Worm (Caenorhabditis elegans) whole organism, L1 larva: ENCODE measurements around the gene rpb-6.

ENCODE experiments used
- alr-1 ChIP-seq: fragments of 200-800 bp; sonication (Bioruptor generic); optimal IDR thresholded peaks from 2 replicates; lab custom pipeline; 2018; ENCODE audit warnings: borderline replicate concordance, mild to moderate bottlenecking, missing genetic modification characterization, missing compliant biosample characterization
- ama-1 ChIP-seq: fragments of 150-350 bp; optimal IDR thresholded peaks from 2 replicates; lab custom pipeline; 2014
- blmp-1 ChIP-seq: fragments of 150-350 bp; optimal IDR thresholded peaks from 2 replicates; lab custom pipeline; 2014; ENCODE audit warnings: missing biosample characterization, missing genetic modification characterization
- ceh-63 ChIP-seq: fragments of 200-800 bp; sonication (Bioruptor generic); optimal IDR thresholded peaks from 2 replicates; lab custom pipeline; 2018; ENCODE audit warnings: mild to moderate bottlenecking, missing genetic modification characterization, missing compliant biosample characterization
- ceh-82 ChIP-seq, 3 experiments: fragments of 150-350 bp in 1 of 3; sonication (generic microtip) in 2 of 3; optimal IDR thresholded peaks; 2 replicates each; lab custom pipeline; 2014 to 2017; ENCODE audit warnings: missing biosample characterization in 3 of 3, missing genetic modification characterization in 3 of 3
- ceh-88 ChIP-seq: fragments of 200-800 bp; sonication (Bioruptor generic); IDR thresholded peaks from 2 replicates; pipeline ENCODE4 v1.3.6; 2022; ENCODE audit warnings: missing genetic modification characterization, missing compliant biosample characterization
- dsc-1 ChIP-seq: sonication (generic microtip); optimal IDR thresholded peaks from 2 replicates; lab custom pipeline; 2016; ENCODE audit warnings: mild to moderate bottlenecking, missing genetic modification characterization, missing compliant biosample characterization
- efl-1 ChIP-seq, 4 experiments: fragments of 150-350 bp; optimal IDR thresholded peaks in 3 of 4; peaks in 1 of 4; 1 replicate in 1 of 4; 2 replicates in 3 of 4; lab custom pipeline; 2014; ENCODE audit warnings: missing biosample characterization in 2 of 4, missing genetic modification characterization in 2 of 4, missing genetic modification reagents in 2 of 4
- egl-27 ChIP-seq, 2 experiments: fragments of 150-350 bp in 1 of 2; sonication (generic microtip); optimal IDR thresholded peaks; 3 replicates each; lab custom pipeline; 2017 to 2018; ENCODE audit warnings: missing biosample characterization in 2 of 2, missing genetic modification characterization in 2 of 2, missing genetic modification reagents in 2 of 2
- elt-3 ChIP-seq, 6 experiments: fragments of 150-350 bp in 1 of 6; sonication (generic microtip); optimal IDR thresholded peaks; 2 replicates each; lab custom pipeline; 2017 to 2018; ENCODE audit warnings: missing biosample characterization in 6 of 6, missing genetic modification characterization in 6 of 6, inconsistent platforms in 1 of 6
- ets-5 ChIP-seq: fragments of 200-800 bp; sonication (Bioruptor generic); IDR thresholded peaks from 2 replicates; pipeline ENCODE4 v1.3.6; 2022; ENCODE audit warnings: missing genetic modification characterization, missing compliant biosample characterization
- fkh-4 ChIP-seq: sonication (generic microtip); optimal IDR thresholded peaks from 2 replicates; lab custom pipeline; 2016; ENCODE audit warnings: missing compliant biosample characterization, missing genetic modification characterization, borderline replicate concordance
- fos-1 ChIP-seq: fragments of 150-350 bp; optimal IDR thresholded peaks from 2 replicates; lab custom pipeline; 2014; ENCODE audit warnings: missing biosample characterization, missing genetic modification characterization
- hlh-17 ChIP-seq: fragments of 200-800 bp; sonication (Bioruptor generic); optimal IDR thresholded peaks from 2 replicates; lab custom pipeline; 2018; ENCODE audit warnings: missing genetic modification characterization, mild to moderate bottlenecking, missing compliant biosample characterization, moderate library complexity, borderline replicate concordance
- hlh-4 ChIP-seq: sonication (generic microtip); optimal IDR thresholded peaks from 2 replicates; lab custom pipeline; 2016; ENCODE audit warnings: mild to moderate bottlenecking, missing genetic modification characterization, missing compliant biosample characterization
- hpl-2 ChIP-seq: fragments of 150-350 bp; optimal IDR thresholded peaks from 2 replicates; lab custom pipeline; 2014; ENCODE audit warnings: missing biosample characterization, missing genetic modification reagents, missing genetic modification characterization
- isw-1 ChIP-seq: fragments of 200-800 bp; sonication (Bioruptor generic); IDR thresholded peaks from 2 replicates; pipeline ENCODE4 v1.3.6; 2022; ENCODE audit warnings: missing genetic modification characterization, missing compliant biosample characterization
- jun-1 ChIP-seq: fragments of 150-350 bp; optimal IDR thresholded peaks from 2 replicates; lab custom pipeline; 2014; ENCODE audit warnings: missing biosample characterization, missing genetic modification reagents, missing genetic modification characterization
- lin-13 ChIP-seq: fragments of 150-350 bp; optimal IDR thresholded peaks from 2 replicates; lab custom pipeline; 2014; ENCODE audit warnings: missing biosample characterization, missing genetic modification reagents, missing genetic modification characterization
- lin-35 ChIP-seq, 2 experiments: fragments of 150-350 bp; optimal IDR thresholded peaks; 2 replicates each; lab custom pipeline; 2014; ENCODE audit warnings: missing biosample characterization in 2 of 2, missing genetic modification characterization in 2 of 2, missing genetic modification reagents in 2 of 2
- lir-3 ChIP-seq: sonication (generic microtip); optimal IDR thresholded peaks from 2 replicates; lab custom pipeline; 2016; ENCODE audit warnings: mild to moderate bottlenecking, missing genetic modification characterization, moderate library complexity, missing compliant biosample characterization; ENCODE audit not compliant: poor library complexity
- mab-9 ChIP-seq: fragments of 200-800 bp; sonication (Bioruptor generic); IDR thresholded peaks from 2 replicates; pipeline ENCODE4 v1.3.6; 2022; ENCODE audit warnings: missing genetic modification reagents, missing genetic modification characterization, missing compliant biosample characterization
- mef-2 ChIP-seq: fragments of 150-350 bp; optimal IDR thresholded peaks from 2 replicates; lab custom pipeline; 2014; ENCODE audit warnings: missing biosample characterization, missing genetic modification characterization
- mep-1 ChIP-seq: fragments of 150-350 bp; optimal IDR thresholded peaks from 2 replicates; lab custom pipeline; 2014; ENCODE audit warnings: missing biosample characterization, missing genetic modification characterization
- nhr-11 ChIP-seq: fragments of 150-350 bp; optimal IDR thresholded peaks from 2 replicates; lab custom pipeline; 2014; ENCODE audit warnings: missing biosample characterization, missing genetic modification characterization
- nhr-19 ChIP-seq: fragments of 200-800 bp; sonication (Bioruptor generic); conservative IDR thresholded peaks from 2 replicates; pipeline ENCODE4 v1.3.6; 2022; ENCODE audit warnings: missing genetic modification characterization, missing compliant biosample characterization
- nhr-20 ChIP-seq: sonication (generic microtip); optimal IDR thresholded peaks from 2 replicates; lab custom pipeline; 2016; ENCODE audit warnings: mild to moderate bottlenecking, missing genetic modification characterization, missing compliant biosample characterization
- nhr-71 ChIP-seq: sonication (generic microtip); optimal IDR thresholded peaks from 2 replicates; lab custom pipeline; 2016; ENCODE audit warnings: mild to moderate bottlenecking, missing genetic modification characterization, moderate library complexity, missing compliant biosample characterization
- nhr-76 ChIP-seq: sonication (generic microtip); optimal IDR thresholded peaks from 2 replicates; lab custom pipeline; 2017; ENCODE audit warnings: missing biosample characterization, missing genetic modification characterization
- nhr-77 ChIP-seq: fragments of 150-350 bp; optimal IDR thresholded peaks from 2 replicates; lab custom pipeline; 2014; ENCODE audit warnings: missing biosample characterization, missing genetic modification characterization
- nhr-84 ChIP-seq: sonication (generic microtip); optimal IDR thresholded peaks from 2 replicates; lab custom pipeline; 2017; ENCODE audit warnings: missing biosample characterization, missing genetic modification characterization
- nhr-85 ChIP-seq: sonication (generic microtip); peaks from one replicate; lab custom pipeline; 2016; ENCODE audit warnings: missing genetic modification characterization, inconsistent platforms, missing compliant biosample characterization
- nhr-90 ChIP-seq: sonication (generic microtip); optimal IDR thresholded peaks from 2 replicates; lab custom pipeline; 2016; ENCODE audit warnings: mild to moderate bottlenecking, missing genetic modification characterization, missing compliant biosample characterization; ENCODE audit not compliant: poor library complexity
- pag-3 ChIP-seq: sonication (generic microtip); optimal IDR thresholded peaks from 2 replicates; lab custom pipeline; 2017; ENCODE audit warnings: missing genetic modification characterization, mild to moderate bottlenecking, missing compliant biosample characterization, antibody characterized with exemption, borderline replicate concordance; ENCODE audit not compliant: insufficient read depth
- pqm-1 ChIP-seq: sonication (generic microtip); optimal IDR thresholded peaks from 3 replicates; lab custom pipeline; 2017; ENCODE audit warnings: missing biosample characterization, missing genetic modification characterization
- sptf-1 ChIP-seq: fragments of 150-350 bp; optimal IDR thresholded peaks from 2 replicates; lab custom pipeline; 2014; ENCODE audit warnings: missing biosample characterization, missing genetic modification characterization
- sup-37 ChIP-seq: fragments of 200-800 bp; sonication (Bioruptor generic); optimal IDR thresholded peaks from 2 replicates; lab custom pipeline; 2018; ENCODE audit warnings: mild to moderate bottlenecking, missing genetic modification characterization, missing compliant biosample characterization
- swsn-7 ChIP-seq: sonication (generic microtip); optimal IDR thresholded peaks from 2 replicates; lab custom pipeline; 2016; ENCODE audit warnings: missing genetic modification characterization, missing compliant biosample characterization
- tlp-1 ChIP-seq: fragments of 150-350 bp; optimal IDR thresholded peaks from 2 replicates; lab custom pipeline; 2014; ENCODE audit warnings: missing biosample characterization, missing genetic modification characterization
- unc-30 ChIP-seq: sonication (generic microtip); optimal IDR thresholded peaks from 2 replicates; lab custom pipeline; 2017; ENCODE audit warnings: missing biosample characterization, missing genetic modification characterization
- unc-86 ChIP-seq: sonication (generic microtip); optimal IDR thresholded peaks from 2 replicates; lab custom pipeline; 2016; ENCODE audit warnings: missing genetic modification characterization, missing compliant biosample characterization
- unc-98 ChIP-seq: fragments of 200-800 bp; sonication (Bioruptor generic); IDR thresholded peaks from 2 replicates; pipeline ENCODE4 v1.3.6; 2022; ENCODE audit warnings: missing genetic modification characterization, missing compliant biosample characterization
- xbp-1 ChIP-seq: sonication (generic microtip); optimal IDR thresholded peaks from 2 replicates; lab custom pipeline; 2016; ENCODE audit warnings: missing genetic modification characterization, missing compliant biosample characterization
- ztf-4 ChIP-seq: fragments of 150-350 bp; optimal IDR thresholded peaks from 2 replicates; lab custom pipeline; 2014; ENCODE audit warnings: missing biosample characterization, missing genetic modification characterization

The rpb-6 gene

DNA sequence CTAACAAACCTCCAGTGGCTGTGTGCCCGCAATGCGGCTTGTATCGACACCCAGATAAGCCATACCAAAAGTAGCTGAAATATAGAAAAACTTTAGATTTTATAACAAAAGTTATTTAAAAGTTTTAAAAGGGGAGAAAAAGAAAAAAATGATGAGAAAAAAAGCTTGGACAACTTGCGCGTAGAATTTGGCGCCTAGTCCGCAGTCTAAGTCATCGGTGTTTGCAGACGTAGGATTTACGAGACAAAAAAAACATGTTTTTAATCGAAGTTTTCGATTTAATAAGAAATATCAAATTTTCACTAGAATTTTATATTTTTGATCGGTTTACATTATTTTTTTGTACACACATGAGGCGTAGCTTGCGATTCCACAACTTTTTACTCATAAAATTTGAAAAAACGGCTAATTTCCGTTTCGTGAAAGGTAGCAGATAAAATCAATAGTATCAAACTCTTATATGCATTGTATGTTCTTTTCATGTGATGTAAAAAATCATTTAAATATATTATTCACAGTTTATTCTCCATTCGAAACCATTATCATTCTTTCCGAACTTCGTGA, 37.2 kb upstream of the rpb-6 start, which contains the start of gene pro-1 (continued):
- TF ChIP-seq ceh-63: no peak
- peak; percentile 76 for TF ChIP-seq dsc-1 (tag; lab: Kevin White, UChicago)
- peak; percentile 64 to 76 for TF ChIP-seq efl-1 (optimal IDR thresholded peaks at IDR 0.05; lab: Kevin White, UChicago)
- peak; percentile 70 to 98 for TF ChIP-seq efl-1 (GFP tag; optimal IDR thresholded peaks at IDR 0.05 in 1 of 2; lab: Kevin White, UChicago)
- TF ChIP-seq hlh-17 (GFP tag; lab: Kevin White, UChicago): no peak
- peak; percentile 77 for TF ChIP-seq lin-13
- TF ChIP-seq jun-1 (tag; lab: Kevin White, UChicago): peak; percentile 4
- peak; percentile 52 for TF ChIP-seq xbp-1 (tag; lab: Kevin White, UChicago)
- TF ChIP-seq sup-37: no peak
- TF ChIP-seq swsn-7 (tag; lab: Kevin White, UChicago): peak; percentile 70
- TF ChIP-seq sptf-1: no peak
- TF ChIP-seq mef-2 (tag; lab: Kevin White, UChicago): no peak
- peak; percentile 48 for TF ChIP-seq pag-3 (tag; lab: Kevin White, UChicago)
- peak; percentile 60 for TF ChIP-seq unc-86 (tag; lab: Kevin White, UChicago)
- TF ChIP-seq hlh-4 (tag; lab: Kevin White, UChicago): no peak
- peak; percentile 4 for TF ChIP-seq fkh-4 (tag; lab: Kevin White, UChicago)
- TF ChIP-seq mep-1 (tag; lab: Kevin White, UChicago): peak; percentile 87
- no peak for TF ChIP-seq nhr-84 (tag; lab: Kevin White, UChicago)
- TF ChIP-seq egl-27 (tag; optimal IDR thresholded peaks at IDR 0.05; lab: Kevin White, UChicago): no peak
- TF ChIP-seq nhr-77 (tag; lab: Kevin White, UChicago): peak; percentile 13
- peak; percentile 45; the same call in 1 of the 2 replicates for TF ChIP-seq isw-1 (GFP tag; lab: Robert Waterston, UW)
- TF ChIP-seq ets-5 (GFP tag; lab: Robert Waterston, UW): no peak
- peak; percentile 85 for TF ChIP-seq nhr-20
- no peak for TF ChIP-seq tlp-1 (tag; lab: Kevin White, UChicago)
- peak; percentile 28 for TF ChIP-seq lir-3 (tag; lab: Kevin White, UChicago)
- TF ChIP-seq ceh-88 (GFP tag; lab: Robert Waterston, UW): peak; percentile 85
- peak; percentile 79 for TF ChIP-seq nhr-19 (GFP tag; lab: Robert Waterston, UW)
- no peak for TF ChIP-seq hpl-2 (GFP tag; lab: Kevin White, UChicago)
- TF ChIP-seq nhr-85 (tag; lab: Kevin White, UChicago): peak; percentile 84
- TF ChIP-seq unc-30: no peak
- TF ChIP-seq nhr-76: no peak
- peak; percentile 89 for TF ChIP-seq nhr-71 (tag; lab: Kevin White, UChicago)
- TF ChIP-seq nhr-11 (tag; lab: Kevin White, UChicago): peak; percentile 53
- 0 out of 2 replicates have a peak, but pooled peaks have one; percentile 4 for TF ChIP-seq unc-98 (GFP tag; lab: Robert Waterston, UW)
- peak in 2 of 3 experiments; percentile 27 to 67 for TF ChIP-seq ceh-82 (tag; optimal IDR thresholded peaks at IDR 0.05; lab: Kevin White, UChicago)
- no peak for TF ChIP-seq fos-1 (tag; lab: Kevin White, UChicago)
- peak; percentile 88 for TF ChIP-seq nhr-90 (tag; lab: Kevin White, UChicago)
- TF ChIP-seq blmp-1 (tag; lab: Kevin White, UChicago): peak; percentile 64
- no peak for TF ChIP-seq alr-1 (tag; lab: Kevin White, UChicago)

DNA sequence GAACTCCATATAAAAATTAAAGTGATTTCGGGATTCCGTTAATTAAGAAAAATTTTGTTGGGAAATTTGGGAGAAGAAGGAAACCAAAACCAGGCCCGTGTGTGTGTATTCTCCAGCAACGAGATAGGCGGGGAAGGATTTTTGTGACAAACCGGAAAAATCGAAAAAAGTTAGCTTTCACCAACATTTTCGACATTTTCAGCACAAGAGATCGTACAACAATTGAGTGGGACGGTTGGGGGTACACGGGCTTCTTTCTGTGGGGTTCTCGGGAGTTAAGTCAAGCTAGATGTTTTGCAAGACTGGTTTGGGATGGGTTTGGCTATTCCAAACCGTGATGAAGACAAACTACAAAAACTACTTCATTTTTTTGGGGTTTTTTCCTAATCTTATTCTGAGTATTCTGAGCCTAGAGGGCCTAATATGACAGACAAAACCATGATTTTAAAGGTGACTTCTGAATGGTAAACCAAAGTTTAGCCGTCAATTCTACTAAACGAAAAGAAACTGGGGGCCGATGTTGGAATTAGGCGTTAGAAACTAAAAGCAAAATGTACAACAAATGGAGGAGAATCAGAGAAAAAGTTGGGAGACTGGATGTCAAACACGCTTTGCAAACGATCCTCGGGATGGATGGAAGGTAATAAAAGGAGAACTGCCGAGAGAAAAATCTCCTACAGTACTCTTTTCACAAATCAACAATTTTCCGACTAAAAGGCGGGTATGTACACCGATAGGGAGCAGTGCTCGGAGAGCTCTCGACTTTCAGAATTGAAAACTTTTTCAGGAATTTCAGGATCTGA, 36.3 kb upstream of the rpb-6 start:
- TF ChIP-seq sup-37 (peak; percentile 15), lin-35 (GFP tag; optimal IDR thresholded peaks at IDR 0.05; lab: Kevin White, UChicago) (peak in 1 of 2 experiments; percentile 1), pqm-1 (tag; lab: Kevin White, UChicago) (no peak), ama-1 (lab: Kevin White, UChicago) (peak; percentile 74), ztf-4 (peak; percentile 73), mab-9 (peak; percentile 17; the same call in 1 of the 2 replicates), efl-1 (optimal IDR thresholded peaks at IDR 0.05; lab: Kevin White, UChicago) (peak in 1 of 2 experiments; percentile 8), efl-1 (GFP tag; optimal IDR thresholded peaks at IDR 0.05 in 1 of 2; lab: Kevin White, UChicago) (peak in 1 of 2 experiments; percentile 88), ets-5 (GFP tag; lab: Robert Waterston, UW) (0 out of 2 replicates have a peak, but pooled peaks have one; percentile 83), nhr-77 (tag; lab: Kevin White, UChicago) (no peak), blmp-1 (tag; lab: Kevin White, UChicago) (peak; percentile 6), hlh-4 (tag; lab: Kevin White, UChicago) (no peak), elt-3 (tag; optimal IDR thresholded peaks at IDR 0.05; lab: Kevin White, UChicago) (peak in 1 of 6 experiments; percentile 10)
